Worm (Caenorhabditis elegans) whole organism, L2 larva: Measurements from ENCODE around the gene lrx-1.

Experiments used
- C34F6.9 ChIP-seq: fragments of 150-350 bp; optimal IDR thresholded peaks from 2 replicates; lab custom pipeline; 2014; ENCODE audit warnings: missing biosample characterization, missing genetic modification characterization
- F13H6.1 ChIP-seq: sonication (generic microtip); optimal IDR thresholded peaks from 2 replicates; lab custom pipeline; 2016; ENCODE audit warnings: missing genetic modification characterization, missing compliant biosample characterization
- Y55F3AM.14 ChIP-seq: fragments of 200-800 bp; sonication (Bioruptor generic); optimal IDR thresholded peaks from 2 replicates; lab custom pipeline; 2018; ENCODE audit warnings: mild to moderate bottlenecking, missing genetic modification characterization, missing compliant biosample characterization
- ZK546.5 ChIP-seq: sonication (generic microtip); optimal IDR thresholded peaks from 2 replicates; lab custom pipeline; 2017; ENCODE audit warnings: missing biosample characterization, missing genetic modification characterization
- ama-1 ChIP-seq: fragments of 150-350 bp; optimal IDR thresholded peaks from 2 replicates; lab custom pipeline; 2018; ENCODE audit warnings: inconsistent platforms
- blmp-1 ChIP-seq: sonication (generic microtip); optimal IDR thresholded peaks from 2 replicates; lab custom pipeline; 2017; ENCODE audit warnings: missing genetic modification characterization, mild to moderate bottlenecking, missing compliant biosample characterization, antibody characterized with exemption, moderate library complexity; ENCODE audit not compliant: insufficient read depth
- ceh-16 ChIP-seq: fragments of 150-350 bp; optimal IDR thresholded peaks from 2 replicates; lab custom pipeline; 2014; ENCODE audit warnings: missing biosample characterization, missing genetic modification characterization
- ceh-82 ChIP-seq: fragments of 150-350 bp; optimal IDR thresholded peaks from 2 replicates; lab custom pipeline; 2014; ENCODE audit warnings: missing biosample characterization, missing genetic modification characterization
- crh-2 ChIP-seq: sonication (generic microtip); optimal IDR thresholded peaks from 2 replicates; lab custom pipeline; 2017; ENCODE audit warnings: missing biosample characterization, missing genetic modification characterization
- dmd-4 ChIP-seq: sonication (generic microtip); optimal IDR thresholded peaks from 2 replicates; lab custom pipeline; 2017; ENCODE audit warnings: missing biosample characterization, missing genetic modification characterization
- egl-27 ChIP-seq: sonication (generic microtip); optimal IDR thresholded peaks from 3 replicates; lab custom pipeline; 2017; ENCODE audit warnings: missing biosample characterization, missing genetic modification reagents, missing genetic modification characterization
- elt-1 ChIP-seq: fragments of 150-350 bp; optimal IDR thresholded peaks from 2 replicates; lab custom pipeline; 2014; ENCODE audit warnings: missing biosample characterization, missing genetic modification characterization
- elt-3 ChIP-seq: sonication (generic microtip); optimal IDR thresholded peaks from 2 replicates; lab custom pipeline; 2017; ENCODE audit warnings: missing biosample characterization, missing genetic modification characterization
- fos-1 ChIP-seq: fragments of 150-350 bp; optimal IDR thresholded peaks from 2 replicates; lab custom pipeline; 2014; ENCODE audit warnings: missing biosample characterization, missing genetic modification characterization
- gmeb-1 ChIP-seq: fragments of 150-350 bp; optimal IDR thresholded peaks from 2 replicates; lab custom pipeline; 2014; ENCODE audit warnings: missing biosample characterization, missing genetic modification characterization
- lin-11 ChIP-seq: fragments of 150-350 bp; sonication (generic microtip); optimal IDR thresholded peaks from 2 replicates; lab custom pipeline; 2014; ENCODE audit warnings: missing biosample characterization, missing genetic modification characterization, inconsistent platforms, mixed read lengths
- lin-13 ChIP-seq: fragments of 150-350 bp; optimal IDR thresholded peaks from 2 replicates; lab custom pipeline; 2014; ENCODE audit warnings: missing biosample characterization, missing genetic modification reagents, missing genetic modification characterization
- lin-39 ChIP-seq: fragments of 150-350 bp; optimal IDR thresholded peaks from 2 replicates; lab custom pipeline; 2014; ENCODE audit warnings: missing biosample characterization, missing genetic modification reagents, missing genetic modification characterization
- lsy-2 ChIP-seq, 2 experiments: fragments of 150-350 bp in 1 of 2; sonication (generic microtip) in 1 of 2; optimal IDR thresholded peaks; 2 replicates each; lab custom pipeline; 2014 to 2017; ENCODE audit warnings: missing biosample characterization in 2 of 2, missing genetic modification characterization in 2 of 2
- mab-5 ChIP-seq: fragments of 150-350 bp; optimal IDR thresholded peaks from 2 replicates; lab custom pipeline; 2014; ENCODE audit warnings: missing biosample characterization, missing genetic modification characterization
- mbf-1 ChIP-seq: sonication (generic microtip); optimal IDR thresholded peaks from 2 replicates; lab custom pipeline; 2017; ENCODE audit warnings: missing biosample characterization, missing genetic modification characterization
- mdl-1 ChIP-seq, 2 experiments: fragments of 150-350 bp in 1 of 2; sonication (generic microtip) in 1 of 2; optimal IDR thresholded peaks; 2 replicates each; lab custom pipeline; 2017; ENCODE audit warnings: missing biosample characterization in 2 of 2, missing genetic modification characterization in 2 of 2
- nhr-10 ChIP-seq: sonication (generic microtip); optimal IDR thresholded peaks from 2 replicates; lab custom pipeline; 2017; ENCODE audit warnings: missing biosample characterization, missing genetic modification characterization
- nhr-11 ChIP-seq: fragments of 150-350 bp; optimal IDR thresholded peaks from 2 replicates; lab custom pipeline; 2014; ENCODE audit warnings: missing biosample characterization, missing genetic modification characterization
- nhr-12 ChIP-seq: fragments of 150-350 bp; optimal IDR thresholded peaks from 2 replicates; lab custom pipeline; 2014; ENCODE audit warnings: missing biosample characterization, missing genetic modification characterization
- nhr-129 ChIP-seq: fragments of 150-350 bp; optimal IDR thresholded peaks from 2 replicates; lab custom pipeline; 2014; ENCODE audit warnings: missing biosample characterization, missing genetic modification characterization
- nhr-21 ChIP-seq: fragments of 150-350 bp; optimal IDR thresholded peaks from 2 replicates; lab custom pipeline; 2014; ENCODE audit warnings: missing biosample characterization, missing genetic modification characterization
- nhr-23 ChIP-seq: fragments of 150-350 bp; optimal IDR thresholded peaks from 2 replicates; lab custom pipeline; 2014; ENCODE audit warnings: missing biosample characterization, missing genetic modification reagents, missing genetic modification characterization
- nhr-237 ChIP-seq: fragments of 150-350 bp; optimal IDR thresholded peaks from 2 replicates; lab custom pipeline; 2014; ENCODE audit warnings: missing biosample characterization, missing genetic modification characterization
- nhr-25 ChIP-seq: fragments of 150-350 bp; sonication (generic microtip); optimal IDR thresholded peaks from 3 replicates; lab custom pipeline; 2014; ENCODE audit warnings: missing biosample characterization, missing genetic modification characterization
- nhr-77 ChIP-seq: fragments of 150-350 bp; optimal IDR thresholded peaks from 2 replicates; lab custom pipeline; 2014; ENCODE audit warnings: missing biosample characterization, missing genetic modification characterization
- peb-1 ChIP-seq: fragments of 150-350 bp; optimal IDR thresholded peaks from 2 replicates; lab custom pipeline; 2014; ENCODE audit warnings: missing biosample characterization, missing genetic modification characterization
- sem-4 ChIP-seq: fragments of 150-350 bp; optimal IDR thresholded peaks from 2 replicates; lab custom pipeline; 2014; ENCODE audit warnings: missing biosample characterization, missing genetic modification reagents, missing genetic modification characterization
- sma-3 ChIP-seq: sonication (generic microtip); optimal IDR thresholded peaks from 2 replicates; lab custom pipeline; 2016; ENCODE audit warnings: missing genetic modification reagents, missing genetic modification characterization, missing compliant biosample characterization
- sma-9 ChIP-seq, 2 experiments: fragments of 150-350 bp in 1 of 2; sonication (generic microtip) in 1 of 2; optimal IDR thresholded peaks; 2 replicates each; lab custom pipeline; 2014 to 2016; ENCODE audit warnings: missing genetic modification characterization in 2 of 2, mild to moderate bottlenecking in 1 of 2, missing biosample characterization in 1 of 2, missing compliant biosample characterization in 1 of 2, missing genetic modification reagents in 1 of 2, moderate library complexity in 1 of 2
- snpc-4 ChIP-seq: fragments of 150-350 bp; optimal IDR thresholded peaks from 2 replicates; lab custom pipeline; 2014; ENCODE audit warnings: missing biosample characterization, missing genetic modification characterization
- unc-39 ChIP-seq: fragments of 150-350 bp; optimal IDR thresholded peaks from 2 replicates; lab custom pipeline; 2014; ENCODE audit warnings: missing biosample characterization, missing genetic modification characterization
- unc-55 ChIP-seq: fragments of 150-350 bp; sonication (generic microtip); optimal IDR thresholded peaks from 3 replicates; lab custom pipeline; 2014; ENCODE audit warnings: missing biosample characterization, missing genetic modification reagents, missing genetic modification characterization
- unc-62 ChIP-seq: fragments of 150-350 bp; optimal IDR thresholded peaks from 2 replicates; lab custom pipeline; 2014; ENCODE audit warnings: missing biosample characterization, missing genetic modification reagents, missing genetic modification characterization
- zag-1 ChIP-seq: fragments of 150-350 bp; optimal IDR thresholded peaks from 2 replicates; lab custom pipeline; 2014; ENCODE audit warnings: missing biosample characterization, missing genetic modification characterization
- ztf-1 ChIP-seq: fragments of 200-800 bp; sonication (Bioruptor generic); conservative IDR thresholded peaks from 2 replicates; pipeline ENCODE4 v1.3.6; 2022; ENCODE audit warnings: missing genetic modification characterization, missing compliant biosample characterization
- ztf-4 ChIP-seq: fragments of 150-350 bp; optimal IDR thresholded peaks from 2 replicates; lab custom pipeline; 2014; ENCODE audit warnings: missing biosample characterization, missing genetic modification characterization

lrx-1 gene

DNA sequence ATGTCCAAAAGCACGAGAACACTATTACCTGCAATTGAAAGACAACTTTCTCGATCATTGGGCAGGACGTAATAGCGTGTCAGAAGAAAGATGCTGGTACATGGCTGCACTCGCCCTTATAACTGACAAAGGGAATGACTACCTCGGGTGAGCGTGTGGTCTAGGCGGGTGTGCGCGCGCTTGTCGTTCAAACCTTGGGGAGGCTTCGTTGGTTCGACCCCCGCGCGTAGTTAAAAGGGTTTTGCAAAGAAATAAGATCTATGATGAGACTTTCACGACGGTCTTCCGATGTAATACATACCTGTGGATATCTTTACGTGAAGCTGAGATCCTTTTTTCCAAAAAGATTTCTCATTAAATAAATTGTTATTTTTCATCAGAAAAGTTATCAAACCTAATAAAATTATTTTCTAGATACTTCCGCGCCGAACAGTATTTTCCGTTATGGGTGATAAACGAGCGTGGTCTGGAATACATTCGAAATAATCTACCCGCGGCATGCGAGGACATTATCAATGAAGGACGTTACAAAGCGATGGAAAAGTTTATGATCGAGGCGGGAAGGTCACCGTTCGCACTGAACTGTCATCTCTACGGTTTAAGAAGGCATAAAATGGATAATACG is 51.2 kb downstream of the lrx-1 start:
- TF ChIP-seq sem-4 (tag; lab: Kevin White, UChicago) (peak; percentile 87), unc-39 (tag; lab: Kevin White, UChicago) (peak; percentile 52), egl-27 (peak; percentile 73), blmp-1 (tag; lab: Kevin White, UChicago) (peak; percentile 41), nhr-11 (peak; percentile 86), fos-1 (tag; lab: Kevin White, UChicago) (peak; percentile 59), ama-1 (lab: Kevin White, UChicago) (no peak), ceh-16 (tag; lab: Kevin White, UChicago) (peak; percentile 85), C34F6.9 (peak; percentile 65), snpc-4 (tag; lab: Kevin White, UChicago) (peak; percentile 59), ztf-1 (GFP tag; lab: Robert Waterston, UW) (0 out of 2 replicates have a peak, but pooled peaks have one; percentile 87), lin-39 (tag; lab: Kevin White, UChicago) (no peak), nhr-237 (tag; lab: Kevin White, UChicago) (peak; percentile 57), F13H6.1 (tag; lab: Kevin White, UChicago) (peak; percentile 92), mbf-1 (peak; percentile 51), gmeb-1 (tag; lab: Kevin White, UChicago) (peak; percentile 73), mdl-1 (tag; optimal IDR thresholded peaks at IDR 0.05; lab: Kevin White, UChicago) (peak in 1 of 2 experiments; percentile 29), mab-5 (tag; lab: Kevin White, UChicago) (peak; percentile 66), ztf-4 (tag; lab: Kevin White, UChicago) (peak; percentile 81), nhr-77 (no peak), zag-1 (tag; lab: Kevin White, UChicago) (peak; percentile 77), ceh-82 (tag; lab: Kevin White, UChicago) (peak; percentile 82), nhr-10 (tag; lab: Kevin White, UChicago) (peak; percentile 21), Y55F3AM.14 (GFP tag; lab: Kevin White, UChicago) (peak; percentile 96), elt-1 (tag; lab: Kevin White, UChicago) (no peak), nhr-25 (peak; percentile 74), dmd-4 (tag; lab: Kevin White, UChicago) (no peak), crh-2 (tag; lab: Kevin White, UChicago) (peak; percentile 70), nhr-12 (tag; lab: Kevin White, UChicago) (no peak), lin-11 (peak; percentile 76), peb-1 (peak; percentile 1), sma-3 (peak; percentile 87), lsy-2 (tag; optimal IDR thresholded peaks at IDR 0.05; lab: Kevin White, UChicago) (peak; percentile 77 to 78), lin-13 (GFP tag; lab: Kevin White, UChicago) (peak; percentile 68), unc-55 (GFP tag; lab: Kevin White, UChicago) (peak; percentile 72), sma-9 (GFP tag; optimal IDR thresholded peaks at IDR 0.05; lab: Kevin White, UChicago) (peak; percentile 95), sma-9 (tag; optimal IDR thresholded peaks at IDR 0.05; lab: Kevin White, UChicago) (no peak), nhr-129 (peak; percentile 85), nhr-23 (no peak), ZK546.5 (tag; lab: Kevin White, UChicago) (no peak), nhr-21 (tag; lab: Kevin White, UChicago) (peak; percentile 76), elt-3 (tag; lab: Kevin White, UChicago) (no peak), unc-62 (peak; percentile 60)
- TF ChIP-seq, all 48 proteins: peak for 33
